Fruit fly (Drosophila melanogaster): Measurements from ENCODE around the gene CkIIalpha-i3.
A peak's percentile ranks its signal among the peaks of the same experiment; 100 is the strongest.

CkIIalpha-i3 gene

dm6 chr3L:741687-742086 is 31.3 kb upstream of the CkIIalpha-i3 start:
- TF ChIP-seq dsx (GFP tag; optimal IDR thresholded peaks at IDR 0.05; ENCODE audit: poor library complexity, severe bottlenecking) = no peak
- TF ChIP-seq CG8632 (GFP tag; optimal IDR thresholded peaks at IDR 0.05) = peak; percentile 11
- peak; percentile 7 for TF ChIP-seq spab (GFP tag; optimal IDR thresholded peaks at IDR 0.05)
- peak; percentile 22 for TF ChIP-seq CG16779 (tag; optimal IDR thresholded peaks at IDR 0.05)
- TF ChIP-seq CG6792 (GFP tag; optimal IDR thresholded peaks at IDR 0.05) = no peak
- no peak for TF ChIP-seq fd85E (GFP tag; optimal IDR thresholded peaks at IDR 0.05)
- no peak for TF ChIP-seq CG9139 (GFP tag; optimal IDR thresholded peaks at IDR 0.05)
- TF ChIP-seq Eip78C (GFP tag) = peak; percentile 87
- TF ChIP-seq achi (GFP tag; optimal IDR thresholded peaks at IDR 0.05) = peak; percentile 73
- peak; percentile 75 for TF ChIP-seq CG3919 (GFP tag; optimal IDR thresholded peaks at IDR 0.05)
- peak; percentile 51 for TF ChIP-seq CG10631 (GFP tag; optimal IDR thresholded peaks at IDR 0.05)
- TF ChIP-seq Ets96B (tag; optimal IDR thresholded peaks at IDR 0.05) = peak; percentile 33
- peak; percentile 91 for TF ChIP-seq eg (GFP tag; IDR thresholded peaks at IDR 0.05)
- no peak for TF ChIP-seq CG6854 (GFP tag; optimal IDR thresholded peaks at IDR 0.05)
- peak; percentile 2 for TF ChIP-seq CG34406 (GFP tag; optimal IDR thresholded peaks at IDR 0.05)
- TF ChIP-seq Met (GFP tag; optimal IDR thresholded peaks at IDR 0.05) = peak; percentile 18
- TF ChIP-seq CG11294 (GFP tag; IDR thresholded peaks at IDR 0.05) = peak; percentile 65; the same call in 1 of the 2 replicates
- TF ChIP-seq Hr38 (GFP tag; optimal IDR thresholded peaks at IDR 0.05) = no peak
- peak; percentile 68 for TF ChIP-seq Gug (GFP tag; IDR thresholded peaks at IDR 0.05)
- no peak for TF ChIP-seq esn (GFP tag; optimal IDR thresholded peaks at IDR 0.05)
- peak; percentile 59 for TF ChIP-seq svp (GFP tag)
- TF ChIP-seq Eip75B (GFP tag; optimal IDR thresholded peaks at IDR 0.05) = peak; percentile 56
- peak; percentile 16 for TF ChIP-seq acj6 (GFP tag; optimal IDR thresholded peaks at IDR 0.05)
- peak; percentile 87 for TF ChIP-seq CG15336 (GFP tag; IDR thresholded peaks at IDR 0.05)
- TF ChIP-seq Sox102F (GFP tag; optimal IDR thresholded peaks at IDR 0.05) = no peak
- TF ChIP-seq lz (GFP tag; optimal IDR thresholded peaks at IDR 0.05) = peak; percentile 13
- peak; percentile 82 for TF ChIP-seq CG6163 (GFP tag; IDR thresholded peaks at IDR 0.05)
- no peak for TF ChIP-seq Hr39 (GFP tag; optimal IDR thresholded peaks at IDR 0.05)
- peak; percentile 18 for TF ChIP-seq topi (GFP tag; optimal IDR thresholded peaks at IDR 0.05)
- TF ChIP-seq CG8319 (GFP tag; optimal IDR thresholded peaks at IDR 0.05) = no peak
- no peak for TF ChIP-seq Blimp-1 (GFP tag; optimal IDR thresholded peaks at IDR 0.05)
- no peak for TF ChIP-seq Smox (GFP tag; optimal IDR thresholded peaks at IDR 0.05)
- peak; percentile 88 for TF ChIP-seq CG4318 (GFP tag; optimal IDR thresholded peaks at IDR 0.05)
- no peak for TF ChIP-seq ss (GFP tag; optimal IDR thresholded peaks at IDR 0.05)
- TF ChIP-seq fd59A (GFP tag; optimal IDR thresholded peaks at IDR 0.05) = no peak
- TF ChIP-seq Hr4 (GFP tag; optimal IDR thresholded peaks at IDR 0.05) = peak; percentile 94
- TF ChIP-seq Eip93F (GFP tag; optimal IDR thresholded peaks at IDR 0.05) = no peak
- peak; percentile 90 for TF ChIP-seq CG8119 (GFP tag; IDR thresholded peaks at IDR 0.05)
- TF ChIP-seq CG6276 (GFP tag; optimal IDR thresholded peaks at IDR 0.05) = peak; percentile 74
- no peak for TF ChIP-seq fkh (GFP tag; optimal IDR thresholded peaks at IDR 0.05)
- TF ChIP-seq CG32006 (GFP tag; optimal IDR thresholded peaks at IDR 0.05) = peak; percentile 95
- TF ChIP-seq pdm3 (GFP tag; optimal IDR thresholded peaks at IDR 0.05) = peak; percentile 49
- TF ChIP-seq CG6808 (GFP tag; optimal IDR thresholded peaks at IDR 0.05) = no peak
- peak; percentile 3 for TF ChIP-seq CG1621 (tag; optimal IDR thresholded peaks at IDR 0.05)
- TF ChIP-seq CG10669 (GFP tag; optimal IDR thresholded peaks at IDR 0.05) = peak; percentile 19
- TF ChIP-seq net (GFP tag; optimal IDR thresholded peaks at IDR 0.05) = peak; percentile 32
- peak; percentile 60 for TF ChIP-seq OdsH (GFP tag; optimal IDR thresholded peaks at IDR 0.05)
- no peak for TF ChIP-seq Sox15 (GFP tag; optimal IDR thresholded peaks at IDR 0.05)
- TF ChIP-seq Ets21C (GFP tag; optimal IDR thresholded peaks at IDR 0.05) = no peak
- TF ChIP-seq CG7368 (GFP tag; optimal IDR thresholded peaks at IDR 0.05) = peak; percentile 17
- TF ChIP-seq CG11902 (GFP tag; optimal IDR thresholded peaks at IDR 0.05) = no peak
- TF ChIP-seq vri (GFP tag; optimal IDR thresholded peaks at IDR 0.05) = no peak
- TF ChIP-seq Sox14 (GFP tag; optimal IDR thresholded peaks at IDR 0.05) = peak; percentile 52

Measured in whole organism, prepupa.